Worm (Caenorhabditis elegans) whole organism, young adult: ENCODE data around the gene ess-2.
A peak's percentile ranks its signal among the peaks of the same experiment; 100 is the strongest.

Experiments used
- F23B12.7 ChIP-seq: sonication (generic microtip); optimal IDR thresholded peaks from 2 replicates; lab custom pipeline; 2017; ENCODE audit warnings: missing genetic modification characterization, mild to moderate bottlenecking, missing compliant biosample characterization, antibody characterized with exemption, moderate library complexity; ENCODE audit not compliant: insufficient read depth
- F33H1.4 ChIP-seq: fragments of 200-800 bp; sonication (Bioruptor generic); IDR thresholded peaks from 2 replicates; pipeline ENCODE4 v1.3.6; 2022; ENCODE audit warnings: missing genetic modification reagents, missing genetic modification characterization, missing compliant biosample characterization
- F55B11.4 ChIP-seq: sonication (generic microtip); optimal IDR thresholded peaks from 2 replicates; lab custom pipeline; 2016; ENCODE audit warnings: missing compliant biosample characterization, missing genetic modification characterization, borderline replicate concordance; ENCODE audit not compliant: insufficient read depth
- T26A5.8 ChIP-seq: sonication (generic microtip); optimal IDR thresholded peaks from 2 replicates; lab custom pipeline; 2016; ENCODE audit warnings: missing genetic modification characterization, missing compliant biosample characterization
- Y56A3A.18 ChIP-seq: fragments of 200-800 bp; sonication (Bioruptor generic); IDR thresholded peaks from 2 replicates; pipeline ENCODE4 v1.3.6; 2022; ENCODE audit warnings: missing genetic modification reagents, missing genetic modification characterization, missing compliant biosample characterization
- Y67H2A.10 ChIP-seq: fragments of 200-800 bp; sonication (Bioruptor generic); conservative IDR thresholded peaks from 2 replicates; pipeline ENCODE4 v1.3.6; 2022; ENCODE audit warnings: missing genetic modification reagents, missing genetic modification characterization, missing compliant biosample characterization
- Y95B8A.8 ChIP-seq: fragments of 200-800 bp; sonication (Bioruptor generic); IDR thresholded peaks from 2 replicates; pipeline ENCODE4 v1.3.6; 2022; ENCODE audit warnings: missing genetic modification reagents, missing genetic modification characterization, missing compliant biosample characterization
- ZK185.1 ChIP-seq: sonication (generic microtip); optimal IDR thresholded peaks from 2 replicates; lab custom pipeline; 2016; ENCODE audit warnings: mild to moderate bottlenecking, missing genetic modification characterization, missing compliant biosample characterization; ENCODE audit not compliant: poor library complexity, severe bottlenecking
- ama-1 ChIP-seq, 3 experiments: fragments of 150-350 bp in 1 of 3; sonication (generic microtip) in 2 of 3; optimal IDR thresholded peaks; 2 replicates each; lab custom pipeline; 2014 to 2018; ENCODE audit warnings: missing biosample characterization in 2 of 3, missing genetic modification characterization in 2 of 3, missing genetic modification reagents in 2 of 3
- aptf-2 ChIP-seq: fragments of 200-800 bp; sonication (Bioruptor generic); conservative IDR thresholded peaks from 2 replicates; pipeline ENCODE4 v1.3.6; 2022; ENCODE audit warnings: missing genetic modification reagents, missing genetic modification characterization, missing compliant biosample characterization
- attf-5 ChIP-seq: fragments of 200-800 bp; sonication (Bioruptor generic); optimal IDR thresholded peaks from 2 replicates; lab custom pipeline; 2018; ENCODE audit warnings: mild to moderate bottlenecking, missing genetic modification characterization, missing compliant biosample characterization
- bed-1 ChIP-seq: fragments of 200-800 bp; sonication (Bioruptor generic); IDR thresholded peaks from 2 replicates; pipeline ENCODE4 v1.3.6; 2022; ENCODE audit warnings: missing genetic modification reagents, missing genetic modification characterization, missing compliant biosample characterization
- cebp-2 ChIP-seq: fragments of 200-800 bp; sonication (Bioruptor generic); IDR thresholded peaks from 2 replicates; pipeline ENCODE4 v1.3.6; 2022; ENCODE audit warnings: missing genetic modification characterization, missing compliant biosample characterization
- chd-7 ChIP-seq: sonication (generic microtip); optimal IDR thresholded peaks from 2 replicates; lab custom pipeline; 2016; ENCODE audit warnings: mild to moderate bottlenecking, missing genetic modification characterization, moderate library complexity, missing compliant biosample characterization
- die-1 ChIP-seq: sonication (generic microtip); optimal IDR thresholded peaks from 2 replicates; lab custom pipeline; 2016; ENCODE audit warnings: missing genotype, mild to moderate bottlenecking, missing genetic modification characterization, missing compliant biosample characterization
- dox-1 ChIP-seq: fragments of 200-800 bp; sonication (Bioruptor generic); IDR thresholded peaks from 2 replicates; pipeline ENCODE4 v1.3.6; 2022; ENCODE audit warnings: missing genetic modification reagents, missing genetic modification characterization, missing compliant biosample characterization
- egl-18 ChIP-seq: fragments of 200-800 bp; sonication (Bioruptor generic); IDR thresholded peaks from 2 replicates; pipeline ENCODE4 v1.3.6; 2022; ENCODE audit warnings: missing genetic modification reagents, missing genetic modification characterization, missing compliant biosample characterization
- gei-17 ChIP-seq: fragments of 200-800 bp; sonication (Bioruptor generic); optimal IDR thresholded peaks from 2 replicates; lab custom pipeline; 2018; ENCODE audit warnings: mild to moderate bottlenecking, missing genetic modification characterization, missing compliant biosample characterization
- him-1 ChIP-seq: sonication (generic microtip); optimal IDR thresholded peaks from 2 replicates; lab custom pipeline; 2016; ENCODE audit warnings: missing genotype, missing genetic modification reagents, missing genetic modification characterization, missing compliant biosample characterization
- hmg-1.2 ChIP-seq: fragments of 200-800 bp; sonication (Bioruptor generic); IDR thresholded peaks from 2 replicates; pipeline ENCODE4 v1.3.6; 2022; ENCODE audit warnings: missing genetic modification reagents, missing genetic modification characterization, missing compliant biosample characterization
- hmg-20 ChIP-seq: fragments of 200-800 bp; sonication (Bioruptor generic); IDR thresholded peaks from 2 replicates; pipeline ENCODE4 v1.3.6; 2022; ENCODE audit warnings: missing genetic modification reagents, missing genetic modification characterization, missing compliant biosample characterization
- hsf-1 ChIP-seq: fragments of 200-800 bp; sonication (Bioruptor generic); IDR thresholded peaks from 2 replicates; pipeline ENCODE4 v1.3.6; 2022; ENCODE audit warnings: missing genetic modification reagents, missing genetic modification characterization, missing compliant biosample characterization
- lag-1 ChIP-seq: fragments of 200-800 bp; sonication (Bioruptor generic); IDR thresholded peaks from 2 replicates; pipeline ENCODE4 v1.3.6; 2022; ENCODE audit warnings: missing genetic modification reagents, missing genetic modification characterization, missing compliant biosample characterization
- lin-35 ChIP-seq, 3 experiments: fragments of 150-350 bp in 2 of 3; sonication (generic microtip) in 1 of 3; optimal IDR thresholded peaks; 2 replicates each; lab custom pipeline; 2014 to 2018; ENCODE audit warnings: missing biosample characterization in 3 of 3, missing genetic modification characterization in 3 of 3, missing genetic modification reagents in 3 of 3
- lsl-1 ChIP-seq: fragments of 200-800 bp; sonication (Bioruptor generic); optimal IDR thresholded peaks from 2 replicates; lab custom pipeline; 2018; ENCODE audit warnings: mild to moderate bottlenecking, missing genetic modification characterization, moderate library complexity, missing compliant biosample characterization
- madf-3 ChIP-seq: fragments of 200-800 bp; sonication (Bioruptor generic); IDR thresholded peaks from 2 replicates; pipeline ENCODE4 v1.3.6; 2022; ENCODE audit warnings: missing genetic modification reagents, missing genetic modification characterization, missing compliant biosample characterization
- madf-8 ChIP-seq: fragments of 200-800 bp; sonication (Bioruptor generic); conservative IDR thresholded peaks from 2 replicates; pipeline ENCODE4 v1.3.6; 2022; ENCODE audit warnings: missing genetic modification reagents, missing genetic modification characterization, missing compliant biosample characterization
- pbrm-1 ChIP-seq: fragments of 200-800 bp; sonication (Bioruptor generic); IDR thresholded peaks from 2 replicates; pipeline ENCODE4 v1.3.6; 2022; ENCODE audit warnings: missing genetic modification reagents, missing genetic modification characterization, missing compliant biosample characterization
- snpc-4 ChIP-seq, 5 experiments: fragments of 150-350 bp in 1 of 5; sonication (generic microtip) in 4 of 5; optimal IDR thresholded peaks; 2 replicates each; lab custom pipeline; 2014 to 2018; ENCODE audit warnings: missing genetic modification characterization in 5 of 5, missing biosample characterization in 3 of 5, antibody characterized with exemption in 2 of 5, mild to moderate bottlenecking in 2 of 5, missing compliant biosample characterization in 2 of 5, missing genotype in 2 of 5, moderate library complexity in 2 of 5, missing genetic modification reagents in 1 of 5
- tbx-9 ChIP-seq: sonication (generic microtip); optimal IDR thresholded peaks from 2 replicates; lab custom pipeline; 2016; ENCODE audit warnings: borderline replicate concordance, missing genetic modification characterization, inconsistent platforms, missing compliant biosample characterization
- tlf-1 ChIP-seq: fragments of 200-800 bp; sonication (Bioruptor generic); optimal IDR thresholded peaks from 2 replicates; lab custom pipeline; 2018; ENCODE audit warnings: mild to moderate bottlenecking, missing genetic modification characterization, missing compliant biosample characterization
- xnd-1 ChIP-seq: sonication (generic microtip); optimal IDR thresholded peaks from 2 replicates; lab custom pipeline; 2016; ENCODE audit warnings: missing genotype, missing genetic modification reagents, missing genetic modification characterization, missing compliant biosample characterization
- ztf-3 ChIP-seq: fragments of 200-800 bp; sonication (Bioruptor generic); optimal IDR thresholded peaks from 2 replicates; lab custom pipeline; 2018; ENCODE audit warnings: mild to moderate bottlenecking, missing genetic modification characterization, missing compliant biosample characterization

The ess-2 gene

ce11 chrIII:8473292-8473691, 16.9 kb downstream of the ess-2 start (continued):
- TF ChIP-seq tbx-9 (tag; lab: Kevin White, UChicago) (no peak), gei-17 (GFP tag; lab: Kevin White, UChicago) (no peak), dox-1 (GFP tag; lab: Robert Waterston, UW) (no peak), F55B11.4 (tag; lab: Kevin White, UChicago) (no peak), cebp-2 (GFP tag; lab: Robert Waterston, UW) (0 out of 2 replicates have a peak, but pooled peaks have one; percentile 36), him-1 (tag; lab: Kevin White, UChicago) (peak; percentile 82), lin-35 (GFP tag; optimal IDR thresholded peaks at IDR 0.05; lab: Kevin White, UChicago) (no peak), F23B12.7 (tag; lab: Kevin White, UChicago) (no peak), pbrm-1 (GFP tag; lab: Robert Waterston, UW) (peak; percentile 41; the same call in 1 of the 2 replicates)

ce11 chrIII:8467520-8467919, 22.6 kb downstream of the ess-2 start:
- TF ChIP-seq chd-7 = no peak
- TF ChIP-seq Y56A3A.18 (GFP tag; lab: Robert Waterston, UW) = no peak
- no peak for TF ChIP-seq bed-1 (GFP tag; lab: Robert Waterston, UW)
- TF ChIP-seq ztf-3 (GFP tag; lab: Kevin White, UChicago) = no peak
- TF ChIP-seq die-1 (tag; lab: Kevin White, UChicago) = no peak
- no peak for TF ChIP-seq F33H1.4
- TF ChIP-seq T26A5.8 (tag; lab: Kevin White, UChicago) = no peak
- no peak for TF ChIP-seq F23B12.7 (tag; lab: Kevin White, UChicago)

- no peak for TF ChIP-seq egl-18 (GFP tag; lab: Robert Waterston, UW)
- no peak for TF ChIP-seq tbx-9 (tag; lab: Kevin White, UChicago)
- TF ChIP-seq hsf-1 (GFP tag; lab: Robert Waterston, UW) = no peak
- no peak for TF ChIP-seq snpc-4 (GFP tag; optimal IDR thresholded peaks at IDR 0.05; lab: Kevin White, UChicago)
- TF ChIP-seq snpc-4 (tag; optimal IDR thresholded peaks at IDR 0.05; lab: Kevin White, UChicago) = no peak
- no peak for TF ChIP-seq lsl-1
- no peak for TF ChIP-seq xnd-1 (tag; lab: Kevin White, UChicago)
- no peak for TF ChIP-seq him-1 (tag; lab: Kevin White, UChicago)
- no peak for TF ChIP-seq hmg-1.2
- no peak for TF ChIP-seq ama-1 (optimal IDR thresholded peaks at IDR 0.05; lab: Kevin White, UChicago)
- no peak for TF ChIP-seq ama-1 (GFP tag; optimal IDR thresholded peaks at IDR 0.05; lab: Kevin White, UChicago)
These were observed 23.4 kb downstream of the ess-2 start, which contains the start of gene mig-39 for ce11 chrIII:8466735-8467134. Gene mig-39 (plus strand): TSS chrIII:8467035.

- TF ChIP-seq ZK185.1 (tag; lab: Kevin White, UChicago) = no peak
- TF ChIP-seq lag-1 (GFP tag; lab: Robert Waterston, UW) = no peak
- TF ChIP-seq madf-3 (GFP tag; lab: Robert Waterston, UW) = no peak
- no peak for TF ChIP-seq madf-8 (GFP tag; lab: Robert Waterston, UW)
- no peak for TF ChIP-seq Y67H2A.10 (GFP tag; lab: Robert Waterston, UW)
- TF ChIP-seq lin-35 (GFP tag; optimal IDR thresholded peaks at IDR 0.05; lab: Kevin White, UChicago) = no peak
These were observed 28.7 kb downstream of the ess-2 start for ce11 chrIII:8461410-8461809.

ce11 chrIII:8457605-8458004, 32.5 kb downstream of the ess-2 start:
- no peak for TF ChIP-seq hmg-20 (GFP tag; lab: Robert Waterston, UW)
- TF ChIP-seq aptf-2 (GFP tag; lab: Robert Waterston, UW) = no peak
- no peak for TF ChIP-seq tlf-1 (GFP tag; lab: Kevin White, UChicago)
- no peak for TF ChIP-seq attf-5 (GFP tag; lab: Kevin White, UChicago)
- TF ChIP-seq cebp-2 (GFP tag; lab: Robert Waterston, UW) = no peak
- TF ChIP-seq Y95B8A.8 = no peak
